Fruit fly (Drosophila melanogaster) whole organism, wandering third instar larva: Measurements from ENCODE around the gene narya.

ENCODE experiments used
- Abd-B ChIP-seq: fragments of >200 bp; optimal IDR thresholded peaks from 2 replicates; lab custom pipeline; 2017; ENCODE audit warnings: missing biosample characterization, missing genetic modification characterization
- Dfd ChIP-seq: fragments of >200 bp; optimal IDR thresholded peaks from 2 replicates; lab custom pipeline; 2017; ENCODE audit warnings: missing biosample characterization, missing genetic modification characterization
- Rel ChIP-seq, 2 experiments: fragments of 200-800 bp; sonication (Bioruptor generic) in 1 of 2; optimal IDR thresholded peaks; 2 replicates in 1 of 2; 3 replicates in 1 of 2; lab custom pipeline; 2016 to 2019; ENCODE audit warnings: mild to moderate bottlenecking in 2 of 2, missing biosample characterization in 2 of 2, missing genetic modification characterization in 2 of 2, moderate library complexity in 1 of 2
- jim ChIP-seq: fragments of 175-275, 200-325 bp; sonication (Bioruptor generic); optimal IDR thresholded peaks from 2 replicates; lab custom pipeline; 2016; ENCODE audit warnings: missing biosample characterization, mild to moderate bottlenecking, missing genetic modification characterization
- woc ChIP-seq: sonication (Bioruptor generic); optimal IDR thresholded peaks from 2 replicates; lab custom pipeline; 2016; ENCODE audit warnings: missing biosample characterization, mild to moderate bottlenecking, missing genetic modification characterization

DNA sequence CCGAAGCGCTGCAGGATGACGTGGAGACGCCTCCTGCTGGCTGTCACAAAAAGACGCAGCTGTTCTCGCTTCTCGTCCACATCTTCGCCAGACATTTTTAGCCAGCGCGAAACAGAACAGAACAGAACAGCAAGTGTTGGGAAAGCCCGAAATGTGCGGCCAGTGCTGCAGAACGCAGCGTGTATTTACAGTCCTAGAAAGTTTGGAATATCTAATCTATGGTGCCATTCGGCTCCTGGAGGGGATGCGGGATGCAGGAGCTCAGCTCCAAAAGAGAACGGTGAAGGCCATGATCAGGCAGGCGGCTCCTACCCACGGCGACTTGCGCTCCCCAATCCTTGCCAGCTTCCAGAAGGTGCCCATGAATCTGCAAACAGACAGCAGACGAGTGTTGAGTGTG, 19.4 kb downstream of the narya start, which contains the start of gene CG12204:
- TF ChIP-seq woc (GFP tag; lab: Kevin White, UChicago) (no peak), Rel (GFP tag; optimal IDR thresholded peaks at IDR 0.05; lab: Kevin White, UChicago) (no peak), Rel (tag; optimal IDR thresholded peaks at IDR 0.05; lab: Kevin White, UChicago) (no peak), jim (GFP tag; lab: Kevin White, UChicago) (no peak), Dfd (GFP tag; lab: Kevin White, UChicago) (no peak), Abd-B (GFP tag; lab: Kevin White, UChicago) (no peak)
